Fruit fly (Drosophila melanogaster): ENCODE results near the gene Chc.

The Chc gene

DNA sequence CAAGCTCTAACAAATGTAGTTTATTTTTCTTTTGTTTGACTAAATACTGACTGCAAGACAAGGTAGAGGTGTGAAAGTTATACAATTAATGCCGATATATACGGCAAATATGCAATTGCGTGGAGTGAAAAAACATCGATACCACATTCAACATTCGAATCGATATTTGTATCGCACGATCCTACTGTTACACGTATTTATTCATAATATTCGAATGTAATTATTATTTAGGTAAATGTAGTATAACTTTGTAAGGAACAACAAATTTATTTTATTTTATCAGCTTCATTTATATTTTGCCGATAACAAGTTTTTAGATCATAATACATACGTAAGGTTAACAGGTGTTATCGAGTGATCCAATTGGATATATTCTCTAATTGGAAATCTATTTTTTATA, at the start of gene Chc (continued):
- TF ChIP-seq kay (GFP tag; optimal IDR thresholded peaks at IDR 0.05) = no peak
- TF ChIP-seq Doc3 (GFP tag; IDR thresholded peaks at IDR 0.05; ENCODE audit: partially characterized antibody) = peak; percentile 91
- no peak for TF ChIP-seq CG16815 (GFP tag; optimal IDR thresholded peaks at IDR 0.05)
- no peak for TF ChIP-seq Lhr (GFP tag; optimal IDR thresholded peaks at IDR 0.05)
- no peak for TF ChIP-seq Hand (GFP tag; optimal IDR thresholded peaks at IDR 0.05)
- no peak for TF ChIP-seq tin (GFP tag; optimal IDR thresholded peaks at IDR 0.05)
- TF ChIP-seq CG9215 (GFP tag; IDR thresholded peaks at IDR 0.05) = no peak
- TF ChIP-seq E2f2 (GFP tag; IDR thresholded peaks at IDR 0.05) = peak; percentile 50; the same call in 1 of the 2 replicates
- no peak for TF ChIP-seq CG12769 (tag; optimal IDR thresholded peaks at IDR 0.05)
- no peak for TF ChIP-seq danr (GFP tag; IDR thresholded peaks at IDR 0.05)
- TF ChIP-seq CG31441 (GFP tag; IDR thresholded peaks at IDR 0.05) = no peak
- TF ChIP-seq CG42726 (GFP tag; IDR thresholded peaks at IDR 0.05; ENCODE audit: partially characterized antibody) = peak; percentile 96
- TF ChIP-seq chm (GFP tag; IDR thresholded peaks at IDR 0.05) = no peak
- TF ChIP-seq Mes4 (GFP tag; optimal IDR thresholded peaks at IDR 0.05) = no peak
- peak; percentile 76 for TF ChIP-seq Med (GFP tag)
- no peak for TF ChIP-seq CG3838 (GFP tag; optimal IDR thresholded peaks at IDR 0.05)
- TF ChIP-seq Asciz (GFP tag; optimal IDR thresholded peaks at IDR 0.05) = no peak
- peak; percentile 33 for TF ChIP-seq kah (GFP tag; optimal IDR thresholded peaks at IDR 0.05)
- TF ChIP-seq ftz-f1 (GFP tag; optimal IDR thresholded peaks at IDR 0.05) = no peak
- peak; percentile 88 for TF ChIP-seq CG2129 (GFP tag; IDR thresholded peaks at IDR 0.05; ENCODE audit: partially characterized antibody)
- TF ChIP-seq CG33557 (GFP tag; optimal IDR thresholded peaks at IDR 0.05) = no peak
- TF ChIP-seq CG7372 (GFP tag; IDR thresholded peaks at IDR 0.05) = no peak
- TF ChIP-seq CG4360 (GFP tag; IDR thresholded peaks at IDR 0.05) = no peak
- no peak for TF ChIP-seq Kr (GFP tag; optimal IDR thresholded peaks at IDR 0.05)
- no peak for TF ChIP-seq p53 (GFP tag; optimal IDR thresholded peaks at IDR 0.05)
- no peak for TF ChIP-seq CG8478 (optimal IDR thresholded peaks at IDR 0.05)
- no peak for TF ChIP-seq PHDP (tag; optimal IDR thresholded peaks at IDR 0.05)
- TF ChIP-seq jumu (GFP tag; optimal IDR thresholded peaks at IDR 0.05) = no peak
- peak; percentile 94 for TF ChIP-seq hbn (GFP tag; IDR thresholded peaks at IDR 0.05; ENCODE audit: partially characterized antibody)
- TF ChIP-seq Bdp1 (GFP tag; optimal IDR thresholded peaks at IDR 0.05) = no peak
- no peak for TF ChIP-seq CG18476 (GFP tag; optimal IDR thresholded peaks at IDR 0.05)
- no peak for TF ChIP-seq CG7839 (tag; optimal IDR thresholded peaks at IDR 0.05)
- no peak for TF ChIP-seq CG10654 (GFP tag; optimal IDR thresholded peaks at IDR 0.05)
- no peak for TF ChIP-seq corto (GFP tag; optimal IDR thresholded peaks at IDR 0.05)
- TF ChIP-seq org-1 (GFP tag; optimal IDR thresholded peaks at IDR 0.05) = no peak
- TF ChIP-seq cas (GFP tag; IDR thresholded peaks at IDR 0.05) = no peak
- no peak for TF ChIP-seq Atf6 (GFP tag; IDR thresholded peaks at IDR 0.05)
- no peak for TF ChIP-seq CG13123 (GFP tag; optimal IDR thresholded peaks at IDR 0.05)
- no peak for TF ChIP-seq CG32772 (GFP tag; IDR thresholded peaks at IDR 0.05)
- TF ChIP-seq Xbp1 (GFP tag; optimal IDR thresholded peaks at IDR 0.05) = peak; percentile 20
- TF ChIP-seq CG3995 (GFP tag; optimal IDR thresholded peaks at IDR 0.05) = peak; percentile 90
- no peak for TF ChIP-seq Taf1 (GFP tag; IDR thresholded peaks at IDR 0.05)
- TF ChIP-seq ERR (GFP tag; optimal IDR thresholded peaks at IDR 0.05) = no peak
- no peak for TF ChIP-seq ind (GFP tag; optimal IDR thresholded peaks at IDR 0.05)
- TF ChIP-seq al (GFP tag; IDR thresholded peaks at IDR 0.05) = no peak
- no peak for TF ChIP-seq sisA (GFP tag; IDR thresholded peaks at IDR 0.05)
- no peak for TF ChIP-seq CG8281 (tag; optimal IDR thresholded peaks at IDR 0.05)
- TF ChIP-seq unpg (GFP tag; optimal IDR thresholded peaks at IDR 0.05) = no peak
- TF ChIP-seq Sox100B (GFP tag; optimal IDR thresholded peaks at IDR 0.05) = no peak
- TF ChIP-seq CG13894 (tag; optimal IDR thresholded peaks at IDR 0.05) = no peak
- no peak for TF ChIP-seq disco-r (GFP tag; optimal IDR thresholded peaks at IDR 0.05)
- no peak for TF ChIP-seq CG3847 (GFP tag; IDR thresholded peaks at IDR 0.05)
- no peak for TF ChIP-seq peb (GFP tag; IDR thresholded peaks at IDR 0.05)

Measured in whole organism, embryonic.